Worm (Caenorhabditis elegans): ENCODE data around the gene C34E10.9.

- TF ChIP-seq F13C5.2 (tag; optimal IDR thresholded peaks at IDR 0.05) (no peak), ceh-13 (GFP tag; optimal IDR thresholded peaks at IDR 0.05) (no peak), aly-1 (tag; optimal IDR thresholded peaks at IDR 0.05) (no peak), ama-1 (optimal IDR thresholded peaks at IDR 0.05) (no peak), hmbx-1 (tag; optimal IDR thresholded peaks at IDR 0.05) (no peak), ceh-36 (tag; optimal IDR thresholded peaks at IDR 0.05) (no peak), sea-1 (GFP tag; conservative IDR thresholded peaks at IDR 0.05) (no peak), ets-7 (tag; optimal IDR thresholded peaks at IDR 0.05) (no peak)
Observed at ce11 chrIII:5264813-5265212, 1.6 kb upstream of the C34E10.9 start, which contains the start of gene gro-1.
